Worm (Caenorhabditis elegans) whole organism, L1 larva: Measurements from ENCODE around the gene lgc-40.

Experiments used
- C34B4.2 ChIP-seq: sonication (generic microtip); optimal IDR thresholded peaks from 2 replicates; lab custom pipeline; 2017; ENCODE audit warnings: mild to moderate bottlenecking, missing genetic modification characterization, missing compliant biosample characterization
- F16B12.6 ChIP-seq: fragments of 150-350 bp; optimal IDR thresholded peaks from 2 replicates; lab custom pipeline; 2014; ENCODE audit warnings: missing biosample characterization, missing genetic modification characterization
- Y116A8C.19 ChIP-seq: sonication (generic microtip); optimal IDR thresholded peaks from 2 replicates; lab custom pipeline; 2016; ENCODE audit warnings: missing compliant biosample characterization, missing genetic modification characterization, borderline replicate concordance
- aha-1 ChIP-seq: fragments of 150-350 bp; optimal IDR thresholded peaks from 2 replicates; lab custom pipeline; 2014; ENCODE audit warnings: missing biosample characterization, missing genetic modification characterization
- alr-1 ChIP-seq: fragments of 200-800 bp; sonication (Bioruptor generic); optimal IDR thresholded peaks from 2 replicates; lab custom pipeline; 2018; ENCODE audit warnings: borderline replicate concordance, mild to moderate bottlenecking, missing genetic modification characterization, missing compliant biosample characterization
- ama-1 ChIP-seq: fragments of 150-350 bp; optimal IDR thresholded peaks from 2 replicates; lab custom pipeline; 2014
- blmp-1 ChIP-seq: fragments of 150-350 bp; optimal IDR thresholded peaks from 2 replicates; lab custom pipeline; 2014; ENCODE audit warnings: missing biosample characterization, missing genetic modification characterization
- ceh-8 ChIP-seq: fragments of 200-800 bp; sonication (Bioruptor generic); optimal IDR thresholded peaks from 2 replicates; lab custom pipeline; 2018; ENCODE audit warnings: mild to moderate bottlenecking, missing genetic modification characterization, moderate library complexity, missing compliant biosample characterization
- ceh-88 ChIP-seq: fragments of 200-800 bp; sonication (Bioruptor generic); IDR thresholded peaks from 2 replicates; pipeline ENCODE4 v1.3.6; 2022; ENCODE audit warnings: missing genetic modification characterization, missing compliant biosample characterization
- ceh-90 ChIP-seq: sonication (generic microtip); optimal IDR thresholded peaks from 2 replicates; lab custom pipeline; 2016; ENCODE audit warnings: missing genetic modification characterization, missing compliant biosample characterization
- dsc-1 ChIP-seq: sonication (generic microtip); optimal IDR thresholded peaks from 2 replicates; lab custom pipeline; 2016; ENCODE audit warnings: mild to moderate bottlenecking, missing genetic modification characterization, missing compliant biosample characterization
- efl-3 ChIP-seq: fragments of 200-800 bp; sonication (Bioruptor generic); optimal IDR thresholded peaks from 2 replicates; lab custom pipeline; 2018; ENCODE audit warnings: mild to moderate bottlenecking, missing genetic modification characterization, missing compliant biosample characterization
- egl-27 ChIP-seq, 2 experiments: fragments of 150-350 bp in 1 of 2; sonication (generic microtip); optimal IDR thresholded peaks; 3 replicates each; lab custom pipeline; 2017 to 2018; ENCODE audit warnings: missing biosample characterization in 2 of 2, missing genetic modification characterization in 2 of 2, missing genetic modification reagents in 2 of 2
- elt-2 ChIP-seq: sonication (generic microtip); optimal IDR thresholded peaks from 2 replicates; lab custom pipeline; 2016; ENCODE audit warnings: missing genetic modification characterization, mild to moderate bottlenecking, inconsistent platforms, missing compliant biosample characterization, missing genetic modification reagents
- elt-3 ChIP-seq, 6 experiments: fragments of 150-350 bp in 1 of 6; sonication (generic microtip); optimal IDR thresholded peaks; 2 replicates each; lab custom pipeline; 2017 to 2018; ENCODE audit warnings: missing biosample characterization in 6 of 6, missing genetic modification characterization in 6 of 6, inconsistent platforms in 1 of 6
- fkh-10 ChIP-seq: sonication (generic microtip); optimal IDR thresholded peaks from 2 replicates; lab custom pipeline; 2017; ENCODE audit warnings: missing biosample characterization, missing genetic modification reagents, missing genetic modification characterization
- fkh-4 ChIP-seq: sonication (generic microtip); optimal IDR thresholded peaks from 2 replicates; lab custom pipeline; 2016; ENCODE audit warnings: missing compliant biosample characterization, missing genetic modification characterization, borderline replicate concordance
- grh-1 ChIP-seq: fragments of 200-800 bp; sonication (Bioruptor generic); IDR thresholded peaks from 2 replicates; pipeline ENCODE4 v1.3.6; 2022; ENCODE audit warnings: missing genetic modification reagents, missing genetic modification characterization, missing compliant biosample characterization
- hlh-17 ChIP-seq: fragments of 200-800 bp; sonication (Bioruptor generic); optimal IDR thresholded peaks from 2 replicates; lab custom pipeline; 2018; ENCODE audit warnings: missing genetic modification characterization, mild to moderate bottlenecking, missing compliant biosample characterization, moderate library complexity, borderline replicate concordance
- hpl-2 ChIP-seq: fragments of 150-350 bp; optimal IDR thresholded peaks from 2 replicates; lab custom pipeline; 2014; ENCODE audit warnings: missing biosample characterization, missing genetic modification reagents, missing genetic modification characterization
- irx-1 ChIP-seq: sonication (generic microtip); optimal IDR thresholded peaks from 2 replicates; lab custom pipeline; 2016; ENCODE audit warnings: missing genetic modification characterization, missing compliant biosample characterization
- lin-13 ChIP-seq: fragments of 150-350 bp; optimal IDR thresholded peaks from 2 replicates; lab custom pipeline; 2014; ENCODE audit warnings: missing biosample characterization, missing genetic modification reagents, missing genetic modification characterization
- lin-14 ChIP-seq: fragments of 200-800 bp; sonication (Bioruptor generic); optimal IDR thresholded peaks from 2 replicates; lab custom pipeline; 2018; ENCODE audit warnings: mild to moderate bottlenecking, missing genetic modification characterization, moderate library complexity, missing compliant biosample characterization
- lin-15B ChIP-seq: fragments of 150-350 bp; sonication (generic microtip); optimal IDR thresholded peaks from 3 replicates; lab custom pipeline; 2014; ENCODE audit warnings: missing biosample characterization, missing genetic modification characterization
- lin-35 ChIP-seq, 2 experiments: fragments of 150-350 bp; optimal IDR thresholded peaks; 2 replicates each; lab custom pipeline; 2014; ENCODE audit warnings: missing biosample characterization in 2 of 2, missing genetic modification characterization in 2 of 2, missing genetic modification reagents in 2 of 2
- lir-3 ChIP-seq: sonication (generic microtip); optimal IDR thresholded peaks from 2 replicates; lab custom pipeline; 2016; ENCODE audit warnings: mild to moderate bottlenecking, missing genetic modification characterization, moderate library complexity, missing compliant biosample characterization; ENCODE audit not compliant: poor library complexity
- mdl-1 ChIP-seq, 2 experiments: fragments of 150-350 bp; optimal IDR thresholded peaks; 2 replicates each; lab custom pipeline; 2014 to 2017; ENCODE audit warnings: missing biosample characterization in 2 of 2, missing genetic modification characterization in 2 of 2, inconsistent platforms in 1 of 2
- mef-2 ChIP-seq: fragments of 150-350 bp; optimal IDR thresholded peaks from 2 replicates; lab custom pipeline; 2014; ENCODE audit warnings: missing biosample characterization, missing genetic modification characterization
- nhr-12 ChIP-seq: sonication (generic microtip); optimal IDR thresholded peaks from 2 replicates; lab custom pipeline; 2017; ENCODE audit warnings: missing biosample characterization, missing genetic modification characterization
- nhr-71 ChIP-seq: sonication (generic microtip); optimal IDR thresholded peaks from 2 replicates; lab custom pipeline; 2016; ENCODE audit warnings: mild to moderate bottlenecking, missing genetic modification characterization, moderate library complexity, missing compliant biosample characterization
- nhr-84 ChIP-seq: sonication (generic microtip); optimal IDR thresholded peaks from 2 replicates; lab custom pipeline; 2017; ENCODE audit warnings: missing biosample characterization, missing genetic modification characterization
- nhr-85 ChIP-seq: sonication (generic microtip); peaks from one replicate; lab custom pipeline; 2016; ENCODE audit warnings: missing genetic modification characterization, inconsistent platforms, missing compliant biosample characterization
- nhr-90 ChIP-seq: sonication (generic microtip); optimal IDR thresholded peaks from 2 replicates; lab custom pipeline; 2016; ENCODE audit warnings: mild to moderate bottlenecking, missing genetic modification characterization, missing compliant biosample characterization; ENCODE audit not compliant: poor library complexity
- pag-3 ChIP-seq: sonication (generic microtip); optimal IDR thresholded peaks from 2 replicates; lab custom pipeline; 2017; ENCODE audit warnings: missing genetic modification characterization, mild to moderate bottlenecking, missing compliant biosample characterization, antibody characterized with exemption, borderline replicate concordance; ENCODE audit not compliant: insufficient read depth
- pqm-1 ChIP-seq: sonication (generic microtip); optimal IDR thresholded peaks from 3 replicates; lab custom pipeline; 2017; ENCODE audit warnings: missing biosample characterization, missing genetic modification characterization
- sox-4 ChIP-seq: sonication (generic microtip); optimal IDR thresholded peaks from 2 replicates; lab custom pipeline; 2016; ENCODE audit warnings: missing genetic modification characterization, missing compliant biosample characterization
- sup-37 ChIP-seq: fragments of 200-800 bp; sonication (Bioruptor generic); optimal IDR thresholded peaks from 2 replicates; lab custom pipeline; 2018; ENCODE audit warnings: mild to moderate bottlenecking, missing genetic modification characterization, missing compliant biosample characterization
- swsn-7 ChIP-seq: sonication (generic microtip); optimal IDR thresholded peaks from 2 replicates; lab custom pipeline; 2016; ENCODE audit warnings: missing genetic modification characterization, missing compliant biosample characterization
- tlp-1 ChIP-seq: fragments of 150-350 bp; optimal IDR thresholded peaks from 2 replicates; lab custom pipeline; 2014; ENCODE audit warnings: missing biosample characterization, missing genetic modification characterization
- unc-130 ChIP-seq: fragments of 150-350 bp; optimal IDR thresholded peaks from 2 replicates; lab custom pipeline; 2017; ENCODE audit warnings: missing biosample characterization, missing genetic modification characterization, inconsistent platforms
- unc-30 ChIP-seq: sonication (generic microtip); optimal IDR thresholded peaks from 2 replicates; lab custom pipeline; 2017; ENCODE audit warnings: missing biosample characterization, missing genetic modification characterization
- unc-62 ChIP-seq: fragments of 150-350 bp; optimal IDR thresholded peaks from 2 replicates; lab custom pipeline; 2014; ENCODE audit warnings: missing biosample characterization, missing genetic modification reagents, missing genetic modification characterization
- vab-15 ChIP-seq: sonication (generic microtip); optimal IDR thresholded peaks from 2 replicates; lab custom pipeline; 2017; ENCODE audit warnings: missing genotype, mild to moderate bottlenecking, missing genetic modification characterization, missing compliant biosample characterization
- xbp-1 ChIP-seq: sonication (generic microtip); optimal IDR thresholded peaks from 2 replicates; lab custom pipeline; 2016; ENCODE audit warnings: missing genetic modification characterization, missing compliant biosample characterization
- zip-4 ChIP-seq: fragments of 200-800 bp; sonication (Bioruptor generic); optimal IDR thresholded peaks from 2 replicates; lab custom pipeline; 2018; ENCODE audit warnings: mild to moderate bottlenecking, missing genetic modification characterization, moderate library complexity, missing compliant biosample characterization

Gene lgc-40

DNA sequence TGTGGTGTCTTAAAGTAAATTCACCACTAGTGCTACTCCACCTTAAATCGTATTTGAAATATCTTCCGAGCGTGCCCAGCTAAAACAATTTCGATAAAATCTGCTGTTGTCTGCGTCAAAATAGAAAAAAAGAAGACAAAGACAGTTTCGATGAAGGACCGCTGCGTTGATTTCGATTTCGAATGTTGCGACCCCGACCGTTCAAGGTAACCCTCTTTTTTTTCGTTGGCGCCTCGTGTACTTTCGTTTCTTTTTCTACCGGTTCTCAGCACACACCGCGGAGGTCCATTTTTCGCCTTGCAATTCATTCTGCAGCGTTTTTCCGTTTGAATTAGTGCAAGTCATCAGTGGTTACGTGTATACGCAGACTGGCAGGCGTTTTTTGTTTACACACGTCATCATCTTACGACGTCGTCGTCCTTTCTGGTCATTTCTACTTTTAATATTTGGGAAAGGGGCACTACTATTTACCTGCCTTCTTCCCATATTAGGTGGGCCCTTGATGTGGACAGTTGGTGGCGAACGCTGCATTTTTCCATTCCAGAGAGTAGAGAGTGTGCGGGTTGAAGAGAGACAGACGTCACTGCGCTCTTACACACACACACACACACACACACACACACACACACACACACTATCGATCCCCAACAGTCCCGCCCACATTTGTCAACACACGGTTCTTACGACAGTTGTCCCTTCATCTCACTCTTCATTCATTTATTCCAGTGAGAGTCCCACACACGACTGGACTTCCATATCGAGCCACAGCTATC lies 8.3 kb downstream of the lgc-40 start (continued):
- TF ChIP-seq tlp-1 (tag; lab: Kevin White, UChicago) (no peak), grh-1 (GFP tag; lab: Robert Waterston, UW) (peak; percentile 69), lin-15B (no peak), mef-2 (no peak), sup-37 (GFP tag; lab: Kevin White, UChicago) (no peak), lir-3 (tag; lab: Kevin White, UChicago) (no peak), dsc-1 (tag; lab: Kevin White, UChicago) (no peak), lin-14 (GFP tag; lab: Kevin White, UChicago) (peak; percentile 82), unc-130 (tag; lab: Kevin White, UChicago) (peak; percentile 14), fkh-4 (tag; lab: Kevin White, UChicago) (no peak), xbp-1 (no peak), swsn-7 (tag; lab: Kevin White, UChicago) (no peak), ceh-8 (GFP tag; lab: Kevin White, UChicago) (no peak), sox-4 (tag; lab: Kevin White, UChicago) (no peak), hlh-17 (GFP tag; lab: Kevin White, UChicago) (no peak), ceh-88 (GFP tag; lab: Robert Waterston, UW) (no peak), lin-35 (GFP tag; optimal IDR thresholded peaks at IDR 0.05; lab: Kevin White, UChicago) (peak in 1 of 2 experiments; percentile 21), F16B12.6 (tag; lab: Kevin White, UChicago) (no peak), fkh-10 (no peak), aha-1 (tag; lab: Kevin White, UChicago) (no peak), mdl-1 (tag; optimal IDR thresholded peaks at IDR 0.05; lab: Kevin White, UChicago) (peak in 1 of 2 experiments; percentile 6), hpl-2 (no peak), efl-3 (no peak), irx-1 (no peak), C34B4.2 (tag; lab: Kevin White, UChicago) (no peak), nhr-12 (tag; lab: Kevin White, UChicago) (no peak), zip-4 (GFP tag; lab: Kevin White, UChicago) (no peak), pqm-1 (tag; lab: Kevin White, UChicago) (no peak), blmp-1 (tag; lab: Kevin White, UChicago) (peak; percentile 93), alr-1 (tag; lab: Kevin White, UChicago) (no peak), egl-27 (tag; optimal IDR thresholded peaks at IDR 0.05; lab: Kevin White, UChicago) (no peak), lin-13 (GFP tag; lab: Kevin White, UChicago) (no peak)

DNA sequence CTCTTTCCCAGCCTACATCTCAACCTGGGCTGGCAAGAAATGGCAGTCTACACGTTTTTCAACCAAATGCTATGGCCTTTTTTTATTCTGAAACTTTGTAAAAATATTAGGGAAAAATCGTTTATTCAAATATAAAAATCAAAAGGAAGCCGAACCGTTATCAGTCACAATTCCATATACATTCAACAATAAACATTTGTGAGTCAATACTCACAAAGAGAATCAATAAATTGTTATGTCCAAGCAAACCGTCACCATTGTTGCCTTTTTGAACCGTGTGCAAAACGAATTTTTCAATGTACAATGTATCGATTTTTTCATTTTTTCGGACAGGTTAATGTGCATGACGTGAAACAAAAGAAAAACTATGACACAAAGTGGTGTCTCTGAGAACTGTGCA lies 9.2 kb downstream of the lgc-40 start:
- peak; percentile 11 for TF ChIP-seq elt-2
- TF ChIP-seq egl-27 (tag; optimal IDR thresholded peaks at IDR 0.05; lab: Kevin White, UChicago) = no peak

DNA sequence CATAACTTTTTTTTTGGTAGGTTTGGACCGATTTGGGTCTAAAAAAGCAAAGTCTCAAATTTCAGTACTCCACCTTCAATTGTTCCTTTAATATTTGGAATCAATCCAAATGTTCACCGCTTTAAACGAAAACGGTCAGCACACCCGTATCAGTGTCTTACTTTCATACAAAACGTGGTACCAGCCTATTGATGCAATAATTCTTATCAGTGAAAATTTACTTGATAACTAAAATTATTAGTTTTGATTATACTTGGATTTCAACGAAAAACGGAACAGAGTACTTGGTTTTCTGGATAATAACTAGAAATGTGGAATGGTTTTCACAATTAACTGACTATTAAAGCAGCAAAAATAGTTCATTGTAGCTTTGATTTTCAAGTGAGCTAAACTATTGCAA lies 10.8 kb downstream of the lgc-40 start:
- TF ChIP-seq zip-4 (GFP tag; lab: Kevin White, UChicago) (no peak), ama-1 (lab: Kevin White, UChicago) (no peak), elt-2 (peak; percentile 51), nhr-71 (no peak), mef-2 (no peak), fkh-4 (tag; lab: Kevin White, UChicago) (no peak), xbp-1 (no peak), hpl-2 (no peak)

ce11 chrX:2372134-2372533 lies 12.2 kb downstream of the lgc-40 start:
- no peak for TF ChIP-seq unc-62 (GFP tag; lab: Kevin White, UChicago)
- no peak for TF ChIP-seq pag-3 (tag; lab: Kevin White, UChicago)
- no peak for TF ChIP-seq unc-30
- TF ChIP-seq lin-14 (GFP tag; lab: Kevin White, UChicago) = peak; percentile 24
- TF ChIP-seq sox-4 (tag; lab: Kevin White, UChicago) = no peak
- TF ChIP-seq nhr-90 = peak; percentile 10
- no peak for TF ChIP-seq vab-15
- TF ChIP-seq nhr-84 (tag; lab: Kevin White, UChicago) = no peak
- no peak for TF ChIP-seq ceh-90
- TF ChIP-seq elt-2 = peak; percentile 54
- TF ChIP-seq elt-3 (tag; optimal IDR thresholded peaks at IDR 0.05; lab: Kevin White, UChicago) = peak in 2 of 6 experiments; percentile 9 to 47
- TF ChIP-seq lin-35 (GFP tag; optimal IDR thresholded peaks at IDR 0.05; lab: Kevin White, UChicago) = peak in 1 of 2 experiments; percentile 30
- TF ChIP-seq Y116A8C.19 (tag; lab: Kevin White, UChicago) = no peak
- TF ChIP-seq nhr-85 (tag; lab: Kevin White, UChicago) = no peak
